Fruit fly (Drosophila melanogaster): ENCODE results near the gene CG18170.

DNA sequence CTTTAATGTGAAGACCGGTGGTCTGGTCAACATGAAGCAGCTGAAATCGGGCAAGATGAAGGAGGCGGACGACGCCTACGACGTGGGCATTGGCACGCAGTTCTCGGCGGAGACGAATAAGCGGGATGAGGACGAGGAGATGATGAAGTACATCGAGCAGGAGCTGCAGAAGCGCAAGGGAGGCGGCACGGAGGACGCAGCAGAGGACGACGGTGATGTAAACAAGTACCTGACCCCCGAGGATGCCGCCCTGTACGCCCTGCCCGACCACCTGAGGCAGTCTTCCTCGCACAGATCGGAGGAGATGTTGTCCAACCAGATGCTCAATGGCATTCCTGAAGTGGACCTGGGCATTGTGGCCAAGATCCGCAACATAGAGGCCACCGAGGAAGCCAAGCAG is 62.8 kb downstream of the CG18170 start:
- TF ChIP-seq CG8478 (optimal IDR thresholded peaks at IDR 0.05) (no peak), CTCF (optimal IDR thresholded peaks at IDR 0.05) (no peak)
